Worm (Caenorhabditis elegans): ENCODE data around the gene T10B5.4.

ce11 chrV:1857840-1858239 is 13.8 kb downstream of the T10B5.4 start:
- TF ChIP-seq him-1 (tag; optimal IDR thresholded peaks at IDR 0.05) (no peak), dao-5 (tag; optimal IDR thresholded peaks at IDR 0.05) (no peak)

Measured in whole organism, L4/young adult.